Worm (Caenorhabditis elegans) whole organism, L2 larva: ENCODE results near the gene acr-3.

ENCODE experiments used
- C34F6.9 ChIP-seq: fragments of 150-350 bp; optimal IDR thresholded peaks from 2 replicates; lab custom pipeline; 2014; ENCODE audit warnings: missing biosample characterization, missing genetic modification characterization
- F13H6.1 ChIP-seq: sonication (generic microtip); optimal IDR thresholded peaks from 2 replicates; lab custom pipeline; 2016; ENCODE audit warnings: missing genetic modification characterization, missing compliant biosample characterization
- R02D3.7 ChIP-seq: fragments of 150-350 bp; optimal IDR thresholded peaks from 2 replicates; lab custom pipeline; 2014; ENCODE audit warnings: missing biosample characterization, missing genetic modification characterization
- Y55F3AM.14 ChIP-seq: fragments of 200-800 bp; sonication (Bioruptor generic); optimal IDR thresholded peaks from 2 replicates; lab custom pipeline; 2018; ENCODE audit warnings: mild to moderate bottlenecking, missing genetic modification characterization, missing compliant biosample characterization
- ZK546.5 ChIP-seq: sonication (generic microtip); optimal IDR thresholded peaks from 2 replicates; lab custom pipeline; 2017; ENCODE audit warnings: missing biosample characterization, missing genetic modification characterization
- alr-1 ChIP-seq: fragments of 150-350 bp; optimal IDR thresholded peaks from 2 replicates; lab custom pipeline; 2014; ENCODE audit warnings: missing biosample characterization, missing genetic modification characterization
- aly-2 ChIP-seq: fragments of 150-350 bp; optimal IDR thresholded peaks from 2 replicates; lab custom pipeline; 2014; ENCODE audit warnings: missing biosample characterization, missing genetic modification characterization
- ama-1 ChIP-seq: fragments of 150-350 bp; optimal IDR thresholded peaks from 2 replicates; lab custom pipeline; 2018; ENCODE audit warnings: inconsistent platforms
- blmp-1 ChIP-seq: sonication (generic microtip); optimal IDR thresholded peaks from 2 replicates; lab custom pipeline; 2017; ENCODE audit warnings: missing genetic modification characterization, mild to moderate bottlenecking, missing compliant biosample characterization, antibody characterized with exemption, moderate library complexity; ENCODE audit not compliant: insufficient read depth
- ceh-16 ChIP-seq: fragments of 150-350 bp; optimal IDR thresholded peaks from 2 replicates; lab custom pipeline; 2014; ENCODE audit warnings: missing biosample characterization, missing genetic modification characterization
- ceh-82 ChIP-seq: fragments of 150-350 bp; optimal IDR thresholded peaks from 2 replicates; lab custom pipeline; 2014; ENCODE audit warnings: missing biosample characterization, missing genetic modification characterization
- crh-2 ChIP-seq: sonication (generic microtip); optimal IDR thresholded peaks from 2 replicates; lab custom pipeline; 2017; ENCODE audit warnings: missing biosample characterization, missing genetic modification characterization
- dmd-4 ChIP-seq: sonication (generic microtip); optimal IDR thresholded peaks from 2 replicates; lab custom pipeline; 2017; ENCODE audit warnings: missing biosample characterization, missing genetic modification characterization
- egl-27 ChIP-seq: sonication (generic microtip); optimal IDR thresholded peaks from 3 replicates; lab custom pipeline; 2017; ENCODE audit warnings: missing biosample characterization, missing genetic modification reagents, missing genetic modification characterization
- elt-1 ChIP-seq: fragments of 150-350 bp; optimal IDR thresholded peaks from 2 replicates; lab custom pipeline; 2014; ENCODE audit warnings: missing biosample characterization, missing genetic modification characterization
- elt-3 ChIP-seq: sonication (generic microtip); optimal IDR thresholded peaks from 2 replicates; lab custom pipeline; 2017; ENCODE audit warnings: missing biosample characterization, missing genetic modification characterization
- fos-1 ChIP-seq: fragments of 150-350 bp; optimal IDR thresholded peaks from 2 replicates; lab custom pipeline; 2014; ENCODE audit warnings: missing biosample characterization, missing genetic modification characterization
- gmeb-1 ChIP-seq: fragments of 150-350 bp; optimal IDR thresholded peaks from 2 replicates; lab custom pipeline; 2014; ENCODE audit warnings: missing biosample characterization, missing genetic modification characterization
- lin-11 ChIP-seq: fragments of 150-350 bp; sonication (generic microtip); optimal IDR thresholded peaks from 2 replicates; lab custom pipeline; 2014; ENCODE audit warnings: missing biosample characterization, missing genetic modification characterization, inconsistent platforms, mixed read lengths
- lin-13 ChIP-seq: fragments of 150-350 bp; optimal IDR thresholded peaks from 2 replicates; lab custom pipeline; 2014; ENCODE audit warnings: missing biosample characterization, missing genetic modification reagents, missing genetic modification characterization
- lin-39 ChIP-seq: fragments of 150-350 bp; optimal IDR thresholded peaks from 2 replicates; lab custom pipeline; 2014; ENCODE audit warnings: missing biosample characterization, missing genetic modification reagents, missing genetic modification characterization
- lsy-2 ChIP-seq, 2 experiments: fragments of 150-350 bp in 1 of 2; sonication (generic microtip) in 1 of 2; optimal IDR thresholded peaks; 2 replicates each; lab custom pipeline; 2014 to 2017; ENCODE audit warnings: missing biosample characterization in 2 of 2, missing genetic modification characterization in 2 of 2
- mab-5 ChIP-seq: fragments of 150-350 bp; optimal IDR thresholded peaks from 2 replicates; lab custom pipeline; 2014; ENCODE audit warnings: missing biosample characterization, missing genetic modification characterization
- mbf-1 ChIP-seq: sonication (generic microtip); optimal IDR thresholded peaks from 2 replicates; lab custom pipeline; 2017; ENCODE audit warnings: missing biosample characterization, missing genetic modification characterization
- mdl-1 ChIP-seq, 2 experiments: fragments of 150-350 bp in 1 of 2; sonication (generic microtip) in 1 of 2; optimal IDR thresholded peaks; 2 replicates each; lab custom pipeline; 2017; ENCODE audit warnings: missing biosample characterization in 2 of 2, missing genetic modification characterization in 2 of 2
- nhr-10 ChIP-seq: sonication (generic microtip); optimal IDR thresholded peaks from 2 replicates; lab custom pipeline; 2017; ENCODE audit warnings: missing biosample characterization, missing genetic modification characterization
- nhr-11 ChIP-seq: fragments of 150-350 bp; optimal IDR thresholded peaks from 2 replicates; lab custom pipeline; 2014; ENCODE audit warnings: missing biosample characterization, missing genetic modification characterization
- nhr-12 ChIP-seq: fragments of 150-350 bp; optimal IDR thresholded peaks from 2 replicates; lab custom pipeline; 2014; ENCODE audit warnings: missing biosample characterization, missing genetic modification characterization
- nhr-129 ChIP-seq: fragments of 150-350 bp; optimal IDR thresholded peaks from 2 replicates; lab custom pipeline; 2014; ENCODE audit warnings: missing biosample characterization, missing genetic modification characterization
- nhr-21 ChIP-seq: fragments of 150-350 bp; optimal IDR thresholded peaks from 2 replicates; lab custom pipeline; 2014; ENCODE audit warnings: missing biosample characterization, missing genetic modification characterization
- nhr-23 ChIP-seq: fragments of 150-350 bp; optimal IDR thresholded peaks from 2 replicates; lab custom pipeline; 2014; ENCODE audit warnings: missing biosample characterization, missing genetic modification reagents, missing genetic modification characterization
- nhr-237 ChIP-seq: fragments of 150-350 bp; optimal IDR thresholded peaks from 2 replicates; lab custom pipeline; 2014; ENCODE audit warnings: missing biosample characterization, missing genetic modification characterization
- nhr-25 ChIP-seq: fragments of 150-350 bp; sonication (generic microtip); optimal IDR thresholded peaks from 3 replicates; lab custom pipeline; 2014; ENCODE audit warnings: missing biosample characterization, missing genetic modification characterization
- nhr-6 ChIP-seq: fragments of 150-350 bp; optimal IDR thresholded peaks from 2 replicates; lab custom pipeline; 2014; ENCODE audit warnings: missing biosample characterization, missing genetic modification characterization
- nhr-77 ChIP-seq: fragments of 150-350 bp; optimal IDR thresholded peaks from 2 replicates; lab custom pipeline; 2014; ENCODE audit warnings: missing biosample characterization, missing genetic modification characterization
- peb-1 ChIP-seq: fragments of 150-350 bp; optimal IDR thresholded peaks from 2 replicates; lab custom pipeline; 2014; ENCODE audit warnings: missing biosample characterization, missing genetic modification characterization
- sem-4 ChIP-seq: fragments of 150-350 bp; optimal IDR thresholded peaks from 2 replicates; lab custom pipeline; 2014; ENCODE audit warnings: missing biosample characterization, missing genetic modification reagents, missing genetic modification characterization
- skn-1 ChIP-seq: sonication (generic microtip); optimal IDR thresholded peaks from 2 replicates; lab custom pipeline; 2017; ENCODE audit warnings: missing biosample characterization, missing genetic modification characterization
- sma-3 ChIP-seq: sonication (generic microtip); optimal IDR thresholded peaks from 2 replicates; lab custom pipeline; 2016; ENCODE audit warnings: missing genetic modification reagents, missing genetic modification characterization, missing compliant biosample characterization
- sma-9 ChIP-seq, 2 experiments: fragments of 150-350 bp in 1 of 2; sonication (generic microtip) in 1 of 2; optimal IDR thresholded peaks; 2 replicates each; lab custom pipeline; 2014 to 2016; ENCODE audit warnings: missing genetic modification characterization in 2 of 2, mild to moderate bottlenecking in 1 of 2, missing biosample characterization in 1 of 2, missing compliant biosample characterization in 1 of 2, missing genetic modification reagents in 1 of 2, moderate library complexity in 1 of 2
- snpc-4 ChIP-seq: fragments of 150-350 bp; optimal IDR thresholded peaks from 2 replicates; lab custom pipeline; 2014; ENCODE audit warnings: missing biosample characterization, missing genetic modification characterization
- unc-39 ChIP-seq: fragments of 150-350 bp; optimal IDR thresholded peaks from 2 replicates; lab custom pipeline; 2014; ENCODE audit warnings: missing biosample characterization, missing genetic modification characterization
- unc-55 ChIP-seq: fragments of 150-350 bp; sonication (generic microtip); optimal IDR thresholded peaks from 3 replicates; lab custom pipeline; 2014; ENCODE audit warnings: missing biosample characterization, missing genetic modification reagents, missing genetic modification characterization
- unc-62 ChIP-seq: fragments of 150-350 bp; optimal IDR thresholded peaks from 2 replicates; lab custom pipeline; 2014; ENCODE audit warnings: missing biosample characterization, missing genetic modification reagents, missing genetic modification characterization
- zag-1 ChIP-seq: fragments of 150-350 bp; optimal IDR thresholded peaks from 2 replicates; lab custom pipeline; 2014; ENCODE audit warnings: missing biosample characterization, missing genetic modification characterization
- ztf-1 ChIP-seq: fragments of 200-800 bp; sonication (Bioruptor generic); conservative IDR thresholded peaks from 2 replicates; pipeline ENCODE4 v1.3.6; 2022; ENCODE audit warnings: missing genetic modification characterization, missing compliant biosample characterization
- ztf-11 ChIP-seq: sonication (generic microtip); optimal IDR thresholded peaks from 2 replicates; lab custom pipeline; 2017; ENCODE audit warnings: missing biosample characterization, missing genetic modification characterization
- ztf-4 ChIP-seq: fragments of 150-350 bp; optimal IDR thresholded peaks from 2 replicates; lab custom pipeline; 2014; ENCODE audit warnings: missing biosample characterization, missing genetic modification characterization

The acr-3 gene

DNA sequence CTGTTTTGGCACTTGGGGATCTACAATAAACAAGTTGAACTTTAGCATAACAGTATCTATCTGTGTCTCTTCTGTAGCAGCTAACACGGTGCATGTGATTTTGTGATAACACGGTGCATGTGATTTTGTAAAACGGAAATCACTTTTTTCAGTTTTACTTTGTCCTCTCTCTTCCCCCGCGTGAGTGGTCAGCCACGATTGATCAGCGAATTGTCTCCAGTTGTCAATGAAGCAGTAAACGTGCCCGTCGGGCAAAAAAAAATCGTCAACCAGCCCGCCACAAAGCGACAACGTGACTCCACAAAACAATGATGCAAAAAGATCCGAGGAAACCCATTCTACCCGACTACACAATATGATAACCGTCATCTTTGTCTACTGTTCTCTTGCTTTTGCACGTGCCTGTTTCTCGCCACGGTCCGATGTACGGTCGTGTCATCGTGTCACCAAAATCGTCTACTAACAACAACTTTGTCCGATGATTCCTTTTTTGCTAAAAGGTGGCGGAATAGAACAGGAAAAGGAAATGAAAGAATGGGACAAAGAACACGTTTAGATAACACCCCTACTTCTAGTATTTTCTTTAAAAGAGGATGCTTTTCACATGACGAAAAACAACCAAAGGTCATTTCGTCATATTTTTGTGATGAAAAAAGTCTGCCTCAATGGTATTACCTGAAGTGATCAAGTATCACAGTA lies 39.9 kb downstream of the acr-3 start:
- no peak for TF ChIP-seq mab-5 (tag; lab: Kevin White, UChicago)
- TF ChIP-seq nhr-25 (tag; lab: Kevin White, UChicago): peak; percentile 92
- no peak for TF ChIP-seq snpc-4 (tag; lab: Kevin White, UChicago)
- peak; percentile 96 for TF ChIP-seq sma-3 (GFP tag; lab: Kevin White, UChicago)
- TF ChIP-seq nhr-6 (tag; lab: Kevin White, UChicago): peak; percentile 30
- TF ChIP-seq sem-4 (tag; lab: Kevin White, UChicago): peak; percentile 26
- TF ChIP-seq sma-9 (GFP tag; optimal IDR thresholded peaks at IDR 0.05; lab: Kevin White, UChicago): peak; percentile 83
- TF ChIP-seq sma-9 (tag; optimal IDR thresholded peaks at IDR 0.05; lab: Kevin White, UChicago): no peak
- TF ChIP-seq egl-27 (tag; lab: Kevin White, UChicago): peak; percentile 14
- peak; percentile 98 to 99 for TF ChIP-seq mdl-1 (tag; optimal IDR thresholded peaks at IDR 0.05; lab: Kevin White, UChicago)
- TF ChIP-seq ama-1 (lab: Kevin White, UChicago): no peak
- no peak for TF ChIP-seq lin-39 (tag; lab: Kevin White, UChicago)
- no peak for TF ChIP-seq aly-2 (tag; lab: Kevin White, UChicago)
- TF ChIP-seq ztf-1: no peak
- no peak for TF ChIP-seq nhr-11 (tag; lab: Kevin White, UChicago)
- no peak for TF ChIP-seq dmd-4 (tag; lab: Kevin White, UChicago)
- TF ChIP-seq elt-3 (tag; lab: Kevin White, UChicago): no peak
- TF ChIP-seq blmp-1: peak; percentile 66
- no peak for TF ChIP-seq R02D3.7 (tag; lab: Kevin White, UChicago)
- TF ChIP-seq crh-2: peak; percentile 47
- TF ChIP-seq lin-11 (tag; lab: Kevin White, UChicago): no peak
- TF ChIP-seq ceh-82: no peak
- no peak for TF ChIP-seq ceh-16 (tag; lab: Kevin White, UChicago)
- peak; percentile 75 for TF ChIP-seq Y55F3AM.14
- no peak for TF ChIP-seq alr-1 (tag; lab: Kevin White, UChicago)
- TF ChIP-seq gmeb-1 (tag; lab: Kevin White, UChicago): peak; percentile 61
- TF ChIP-seq nhr-23 (tag; lab: Kevin White, UChicago): no peak
- TF ChIP-seq ztf-11: no peak
- peak; percentile 7 for TF ChIP-seq fos-1 (tag; lab: Kevin White, UChicago)
- no peak for TF ChIP-seq lin-13 (GFP tag; lab: Kevin White, UChicago)
- TF ChIP-seq ztf-4 (tag; lab: Kevin White, UChicago): peak; percentile 20
- no peak for TF ChIP-seq unc-55 (GFP tag; lab: Kevin White, UChicago)
- TF ChIP-seq ZK546.5: no peak
- TF ChIP-seq unc-39 (tag; lab: Kevin White, UChicago): no peak
- TF ChIP-seq nhr-12 (tag; lab: Kevin White, UChicago): no peak
- no peak for TF ChIP-seq skn-1 (tag; lab: Kevin White, UChicago)
- no peak for TF ChIP-seq nhr-77 (tag; lab: Kevin White, UChicago)
- no peak for TF ChIP-seq mbf-1 (tag; lab: Kevin White, UChicago)
- TF ChIP-seq peb-1 (tag; lab: Kevin White, UChicago): no peak
- no peak for TF ChIP-seq C34F6.9
- TF ChIP-seq nhr-21: peak; percentile 97
- TF ChIP-seq unc-62 (GFP tag; lab: Kevin White, UChicago): no peak
- no peak for TF ChIP-seq zag-1 (tag; lab: Kevin White, UChicago)
- TF ChIP-seq elt-1 (tag; lab: Kevin White, UChicago): no peak
- TF ChIP-seq nhr-10 (tag; lab: Kevin White, UChicago): no peak
- peak; percentile 83 for TF ChIP-seq F13H6.1 (tag; lab: Kevin White, UChicago)
- peak; percentile 97 for TF ChIP-seq nhr-129 (tag; lab: Kevin White, UChicago)
- TF ChIP-seq nhr-237 (tag; lab: Kevin White, UChicago): no peak
- peak in 1 of 2 experiments; percentile 53 for TF ChIP-seq lsy-2 (tag; optimal IDR thresholded peaks at IDR 0.05; lab: Kevin White, UChicago)
